Worm (Caenorhabditis elegans) whole organism, young adult: ENCODE data around the gene nhr-153.

Experiments used
- B0261.1 ChIP-seq: sonication (generic microtip); optimal IDR thresholded peaks from 2 replicates; lab custom pipeline; 2016; ENCODE audit warnings: mild to moderate bottlenecking, missing genetic modification characterization, moderate library complexity, missing compliant biosample characterization
- B0336.3 ChIP-seq: fragments of 200-800 bp; sonication (Bioruptor generic); IDR thresholded peaks from 2 replicates; pipeline ENCODE4 v1.3.6; 2022; ENCODE audit warnings: missing genetic modification characterization, missing compliant biosample characterization
- C17E4.6 ChIP-seq: fragments of 200-800 bp; sonication (Bioruptor generic); IDR thresholded peaks from 2 replicates; pipeline ENCODE4 v1.3.6; 2022; ENCODE audit warnings: missing genetic modification reagents, missing genetic modification characterization, missing compliant biosample characterization
- D2030.7 ChIP-seq: fragments of 200-800 bp; sonication (Bioruptor generic); IDR thresholded peaks from 2 replicates; pipeline ENCODE4 v1.3.6; 2022; ENCODE audit warnings: missing genetic modification reagents, missing genetic modification characterization, missing compliant biosample characterization
- F23B12.7 ChIP-seq: sonication (generic microtip); optimal IDR thresholded peaks from 2 replicates; lab custom pipeline; 2017; ENCODE audit warnings: missing genetic modification characterization, mild to moderate bottlenecking, missing compliant biosample characterization, antibody characterized with exemption, moderate library complexity; ENCODE audit not compliant: insufficient read depth
- F39B2.1 ChIP-seq: fragments of 200-800 bp; sonication (Bioruptor generic); IDR thresholded peaks from 2 replicates; pipeline ENCODE4 v1.3.6; 2022; ENCODE audit warnings: missing genetic modification reagents, missing genetic modification characterization, missing compliant biosample characterization
- F49E8.2 ChIP-seq: sonication (generic microtip); optimal IDR thresholded peaks from 3 replicates; lab custom pipeline; 2017; ENCODE audit warnings: missing genetic modification characterization, mild to moderate bottlenecking, missing compliant biosample characterization, antibody characterized with exemption, moderate library complexity; ENCODE audit not compliant: insufficient read depth
- F55B11.4 ChIP-seq: sonication (generic microtip); optimal IDR thresholded peaks from 2 replicates; lab custom pipeline; 2016; ENCODE audit warnings: missing compliant biosample characterization, missing genetic modification characterization, borderline replicate concordance; ENCODE audit not compliant: insufficient read depth
- F57C9.4 ChIP-seq: sonication (generic microtip); optimal IDR thresholded peaks from 2 replicates; lab custom pipeline; 2017; ENCODE audit warnings: mild to moderate bottlenecking, missing genetic modification characterization, missing compliant biosample characterization
- K11D2.4 ChIP-seq: fragments of 200-800 bp; sonication (Bioruptor generic); IDR thresholded peaks from 2 replicates; pipeline ENCODE4 v1.3.6; 2022; ENCODE audit warnings: missing genetic modification reagents, missing genetic modification characterization, missing compliant biosample characterization
- K12H6.12 ChIP-seq: fragments of 200-800 bp; sonication (Bioruptor generic); optimal IDR thresholded peaks from 2 replicates; lab custom pipeline; 2018; ENCODE audit warnings: mild to moderate bottlenecking, missing genetic modification characterization, missing compliant biosample characterization
- Y95B8A.8 ChIP-seq: fragments of 200-800 bp; sonication (Bioruptor generic); IDR thresholded peaks from 2 replicates; pipeline ENCODE4 v1.3.6; 2022; ENCODE audit warnings: missing genetic modification reagents, missing genetic modification characterization, missing compliant biosample characterization
- ZK185.1 ChIP-seq: sonication (generic microtip); optimal IDR thresholded peaks from 2 replicates; lab custom pipeline; 2016; ENCODE audit warnings: mild to moderate bottlenecking, missing genetic modification characterization, missing compliant biosample characterization; ENCODE audit not compliant: poor library complexity, severe bottlenecking
- ama-1 ChIP-seq, 3 experiments: fragments of 150-350 bp in 1 of 3; sonication (generic microtip) in 2 of 3; optimal IDR thresholded peaks; 2 replicates each; lab custom pipeline; 2014 to 2018; ENCODE audit warnings: missing biosample characterization in 2 of 3, missing genetic modification characterization in 2 of 3, missing genetic modification reagents in 2 of 3
- aptf-3 ChIP-seq: fragments of 200-800 bp; sonication (Bioruptor generic); IDR thresholded peaks from 2 replicates; pipeline ENCODE4 v1.3.6; 2022; ENCODE audit warnings: missing genetic modification characterization, missing compliant biosample characterization
- atf-7 ChIP-seq: sonication (generic microtip); optimal IDR thresholded peaks from 2 replicates; lab custom pipeline; 2017; ENCODE audit warnings: mild to moderate bottlenecking, missing genetic modification characterization, missing compliant biosample characterization
- attf-3 ChIP-seq: fragments of 200-800 bp; sonication (Bioruptor generic); conservative IDR thresholded peaks from 2 replicates; pipeline ENCODE4 v1.3.6; 2022; ENCODE audit warnings: missing genetic modification reagents, missing genetic modification characterization, missing compliant biosample characterization
- attf-5 ChIP-seq: fragments of 200-800 bp; sonication (Bioruptor generic); optimal IDR thresholded peaks from 2 replicates; lab custom pipeline; 2018; ENCODE audit warnings: mild to moderate bottlenecking, missing genetic modification characterization, missing compliant biosample characterization
- ceh-100 ChIP-seq: fragments of 200-800 bp; sonication (Bioruptor generic); IDR thresholded peaks from 2 replicates; pipeline ENCODE4 v1.3.6; 2022; ENCODE audit warnings: missing genetic modification reagents, missing genetic modification characterization, missing compliant biosample characterization
- ceh-40 ChIP-seq: fragments of 200-800 bp; sonication (Bioruptor generic); IDR thresholded peaks from 2 replicates; pipeline ENCODE4 v1.3.6; 2022; ENCODE audit warnings: missing genetic modification characterization, missing compliant biosample characterization
- egl-44 ChIP-seq: fragments of 200-800 bp; sonication (Bioruptor generic); IDR thresholded peaks from 2 replicates; pipeline ENCODE4 v1.3.6; 2022; ENCODE audit warnings: missing genetic modification reagents, missing genetic modification characterization, missing compliant biosample characterization
- ekl-4 ChIP-seq: fragments of 200-800 bp; sonication (Bioruptor generic); IDR thresholded peaks from 2 replicates; pipeline ENCODE4 v1.3.6; 2022; ENCODE audit warnings: missing genetic modification reagents, missing genetic modification characterization, missing compliant biosample characterization
- hmg-20 ChIP-seq: fragments of 200-800 bp; sonication (Bioruptor generic); IDR thresholded peaks from 2 replicates; pipeline ENCODE4 v1.3.6; 2022; ENCODE audit warnings: missing genetic modification reagents, missing genetic modification characterization, missing compliant biosample characterization
- lag-1 ChIP-seq: fragments of 200-800 bp; sonication (Bioruptor generic); IDR thresholded peaks from 2 replicates; pipeline ENCODE4 v1.3.6; 2022; ENCODE audit warnings: missing genetic modification reagents, missing genetic modification characterization, missing compliant biosample characterization
- lin-26 ChIP-seq: fragments of 200-800 bp; sonication (Bioruptor generic); IDR thresholded peaks from 2 replicates; pipeline ENCODE4 v1.3.6; 2022; ENCODE audit warnings: missing genetic modification reagents, missing genetic modification characterization, missing compliant biosample characterization
- lsy-27 ChIP-seq: sonication (generic microtip); optimal IDR thresholded peaks from 2 replicates; lab custom pipeline; 2017; ENCODE audit warnings: missing genetic modification characterization, mild to moderate bottlenecking, missing compliant biosample characterization, antibody characterized with exemption, missing genotype, borderline replicate concordance; ENCODE audit not compliant: insufficient read depth
- madf-8 ChIP-seq: fragments of 200-800 bp; sonication (Bioruptor generic); conservative IDR thresholded peaks from 2 replicates; pipeline ENCODE4 v1.3.6; 2022; ENCODE audit warnings: missing genetic modification reagents, missing genetic modification characterization, missing compliant biosample characterization
- mes-4 ChIP-seq: sonication (generic microtip); optimal IDR thresholded peaks from 2 replicates; lab custom pipeline; 2016; ENCODE audit warnings: missing genotype, missing genetic modification characterization, missing compliant biosample characterization
- nfyb-1 ChIP-seq: fragments of 200-800 bp; sonication (Bioruptor generic); IDR thresholded peaks from 2 replicates; pipeline ENCODE4 v1.3.6; 2022; ENCODE audit warnings: missing genetic modification reagents, missing genetic modification characterization, missing compliant biosample characterization
- nhr-179 ChIP-seq: sonication (generic microtip); optimal IDR thresholded peaks from 2 replicates; lab custom pipeline; 2016; ENCODE audit warnings: mild to moderate bottlenecking, missing genetic modification characterization, missing compliant biosample characterization
- nhr-80 ChIP-seq: sonication (generic microtip); optimal IDR thresholded peaks from 2 replicates; lab custom pipeline; 2016; ENCODE audit warnings: missing genetic modification characterization, missing compliant biosample characterization
- pha-4 ChIP-seq: fragments of 150-350 bp; sonication (generic microtip); optimal IDR thresholded peaks from 2 replicates; lab custom pipeline; 2014; ENCODE audit warnings: missing biosample characterization, missing genetic modification reagents, missing genetic modification characterization
- repo-1 ChIP-seq: sonication (generic microtip); optimal IDR thresholded peaks from 2 replicates; lab custom pipeline; 2017; ENCODE audit warnings: mild to moderate bottlenecking, missing genetic modification characterization, missing compliant biosample characterization
- rpc-1 ChIP-seq, 2 experiments: fragments of 150-350 bp in 1 of 2; sonication (generic microtip) in 1 of 2; optimal IDR thresholded peaks; 2 replicates each; lab custom pipeline; 2014 to 2018; ENCODE audit warnings: missing biosample characterization in 1 of 2, missing genetic modification characterization in 1 of 2, missing genetic modification reagents in 1 of 2, missing genotype in 1 of 2
- zfh-2 ChIP-seq: fragments of 200-800 bp; sonication (Bioruptor generic); conservative IDR thresholded peaks from 2 replicates; pipeline ENCODE4 v1.3.6; 2022; ENCODE audit warnings: missing genetic modification reagents, missing genetic modification characterization, missing compliant biosample characterization
- zim-3 ChIP-seq: sonication (generic microtip); optimal IDR thresholded peaks from 2 replicates; lab custom pipeline; 2017; ENCODE audit warnings: mild to moderate bottlenecking, missing genetic modification characterization, moderate library complexity, missing compliant biosample characterization
- ztf-3 ChIP-seq: fragments of 200-800 bp; sonication (Bioruptor generic); optimal IDR thresholded peaks from 2 replicates; lab custom pipeline; 2018; ENCODE audit warnings: mild to moderate bottlenecking, missing genetic modification characterization, missing compliant biosample characterization

Gene nhr-153

DNA sequence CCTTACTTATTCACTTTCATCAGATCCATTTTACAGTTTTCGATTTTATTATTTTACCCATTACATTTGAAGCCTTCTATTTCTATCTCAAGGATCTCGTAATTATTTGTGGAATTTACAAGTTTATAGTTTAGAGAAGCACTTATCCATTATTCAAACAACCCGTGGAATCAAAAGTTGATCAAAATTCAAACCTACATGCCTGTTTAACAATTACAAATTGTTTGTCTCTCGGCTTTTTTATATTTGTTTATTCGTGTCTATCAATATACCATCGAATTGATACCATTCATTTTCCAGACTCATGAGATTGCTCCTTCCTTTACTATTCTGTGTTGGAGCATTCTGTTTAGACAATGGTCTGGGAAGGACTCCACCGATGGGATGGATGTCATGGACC is 17.1 kb upstream of the nhr-153 start, which contains the start of gene gana-1:
gana-1 (plus strand) TSS at position 301 of the 400 bp plus-strand sequence.
- TF ChIP-seq rpc-1 (optimal IDR thresholded peaks at IDR 0.05; lab: Kevin White, UChicago) (no peak), rpc-1 (tag; optimal IDR thresholded peaks at IDR 0.05; lab: Kevin White, UChicago) (no peak), aptf-3 (GFP tag; lab: Robert Waterston, UW) (no peak), F49E8.2 (tag; lab: Kevin White, UChicago) (no peak), nhr-179 (no peak), lag-1 (GFP tag; lab: Robert Waterston, UW) (no peak), ceh-40 (GFP tag; lab: Robert Waterston, UW) (no peak), attf-5 (GFP tag; lab: Kevin White, UChicago) (no peak), ekl-4 (GFP tag; lab: Robert Waterston, UW) (no peak), pha-4 (no peak), atf-7 (tag; lab: Kevin White, UChicago) (no peak), hmg-20 (GFP tag; lab: Robert Waterston, UW) (no peak), B0261.1 (no peak), ceh-100 (GFP tag; lab: Robert Waterston, UW) (no peak), lsy-27 (tag; lab: Kevin White, UChicago) (no peak), F39B2.1 (GFP tag; lab: Robert Waterston, UW) (no peak), mes-4 (no peak), zim-3 (tag; lab: Kevin White, UChicago) (no peak), ztf-3 (GFP tag; lab: Kevin White, UChicago) (no peak)

DNA sequence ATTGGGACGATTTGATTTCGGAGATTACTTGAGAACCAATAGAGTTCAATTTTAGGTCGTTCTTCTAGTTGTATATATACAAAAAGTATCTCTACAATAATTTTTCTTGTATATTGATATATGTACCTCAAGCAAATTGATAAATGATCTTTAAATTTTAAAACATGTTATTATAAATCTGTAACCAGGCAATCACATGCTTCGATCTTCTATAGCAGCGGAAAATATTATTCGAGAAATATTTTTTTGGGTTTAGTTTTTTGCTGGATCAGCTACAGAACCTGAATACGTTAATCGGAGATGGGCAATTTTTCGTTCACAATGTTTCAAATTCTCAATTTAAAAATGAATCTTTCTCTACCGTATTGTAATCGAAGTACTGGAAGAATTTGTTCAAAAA is 15.2 kb upstream of the nhr-153 start, which contains the start of gene R07B7.12:
R07B7.12 (plus strand) TSS at position 301 of the 400 bp plus-strand sequence.
- TF ChIP-seq nhr-179 (no peak), F57C9.4 (tag; lab: Kevin White, UChicago) (no peak), attf-5 (GFP tag; lab: Kevin White, UChicago) (no peak), attf-3 (no peak), F23B12.7 (no peak), C17E4.6 (no peak), mes-4 (no peak), ama-1 (optimal IDR thresholded peaks at IDR 0.05; lab: Kevin White, UChicago) (no peak), ama-1 (GFP tag; optimal IDR thresholded peaks at IDR 0.05; lab: Kevin White, UChicago) (no peak), zfh-2 (GFP tag; lab: Robert Waterston, UW) (no peak), egl-44 (no peak), lin-26 (GFP tag; lab: Robert Waterston, UW) (no peak), F55B11.4 (tag; lab: Kevin White, UChicago) (no peak), madf-8 (GFP tag; lab: Robert Waterston, UW) (no peak), Y95B8A.8 (no peak), K12H6.12 (tag; lab: Kevin White, UChicago) (no peak), nfyb-1 (no peak), repo-1 (tag; lab: Kevin White, UChicago) (no peak), K11D2.4 (GFP tag; lab: Robert Waterston, UW) (no peak)

DNA sequence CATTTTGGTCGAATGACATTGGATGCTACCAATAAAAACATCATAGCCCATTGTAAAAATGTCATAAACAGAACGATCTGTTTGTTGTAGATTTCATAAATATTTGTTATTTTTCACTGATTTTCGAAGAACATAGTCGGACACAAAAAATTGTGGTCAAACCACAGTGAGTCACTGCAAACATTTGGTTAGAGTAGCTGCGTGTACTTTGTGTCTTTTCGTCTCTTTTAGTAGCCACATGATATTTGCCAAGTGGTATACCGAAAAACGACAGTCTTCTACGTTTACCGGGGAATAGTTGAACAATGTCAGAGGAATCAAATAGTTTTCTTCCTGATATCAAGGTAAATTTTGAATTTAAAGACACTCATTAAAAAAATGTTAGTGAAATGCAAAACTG is 12.3 kb upstream of the nhr-153 start, which contains the start of gene nhr-206:
nhr-206 (plus strand) TSS at position 248 of the 400 bp plus-strand sequence.
- TF ChIP-seq nhr-80 (tag; lab: Kevin White, UChicago) (peak; percentile 63), pha-4 (no peak), B0336.3 (GFP tag; lab: Robert Waterston, UW) (no peak), ZK185.1 (no peak), D2030.7 (GFP tag; lab: Robert Waterston, UW) (no peak)
